Worm (Caenorhabditis elegans): ENCODE results near the gene E04D5.5.

DNA sequence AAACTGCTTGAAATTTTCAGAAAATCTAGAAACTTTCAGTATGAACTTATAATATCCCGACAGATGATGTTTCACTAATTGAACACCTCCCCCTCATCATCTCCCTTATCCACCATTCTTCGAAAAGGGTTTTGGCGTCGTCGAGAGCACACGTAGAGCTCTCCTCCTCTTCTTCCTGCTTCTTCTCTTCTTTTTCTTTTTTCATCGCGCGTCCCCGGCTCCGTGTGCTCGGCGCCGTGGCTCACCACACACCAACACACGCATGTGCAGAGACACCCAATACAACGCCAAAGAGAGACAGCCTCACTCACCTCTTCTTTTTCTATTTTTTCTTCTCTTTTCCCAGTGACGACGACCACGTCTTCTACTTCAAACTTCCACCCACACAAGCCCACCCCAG, 31.5 kb upstream of the E04D5.5 start:
- no peak for TF ChIP-seq nhr-11 (tag; optimal IDR thresholded peaks at IDR 0.05)
- no peak for TF ChIP-seq ets-4 (tag; optimal IDR thresholded peaks at IDR 0.05)
- no peak for TF ChIP-seq ama-1 (optimal IDR thresholded peaks at IDR 0.05)
- no peak for TF ChIP-seq pag-3 (tag; optimal IDR thresholded peaks at IDR 0.05; ENCODE audit: borderline replicate concordance)
- no peak for TF ChIP-seq unc-42 (tag; optimal IDR thresholded peaks at IDR 0.05)
- no peak for TF ChIP-seq fkh-10 (GFP tag; optimal IDR thresholded peaks at IDR 0.05)
- TF ChIP-seq F13H6.1 (tag; optimal IDR thresholded peaks at IDR 0.05) = no peak
- TF ChIP-seq ceh-2 (tag; optimal IDR thresholded peaks at IDR 0.05) = no peak
- no peak for TF ChIP-seq nhr-232 (tag; optimal IDR thresholded peaks at IDR 0.05)
- no peak for TF ChIP-seq pha-4 (tag; optimal IDR thresholded peaks at IDR 0.05)
- TF ChIP-seq elt-2 (tag; optimal IDR thresholded peaks at IDR 0.05) = no peak
- TF ChIP-seq pqm-1 (tag; optimal IDR thresholded peaks at IDR 0.05) = no peak
- no peak for TF ChIP-seq hlh-8 (tag; optimal IDR thresholded peaks at IDR 0.05)
- no peak for TF ChIP-seq nfya-1 (tag; optimal IDR thresholded peaks at IDR 0.05)
